Worm (Caenorhabditis elegans) whole organism, L4/young adult: ENCODE data around the gene Y32F6A.4.

Experiments
- W03F9.2 ChIP-seq: fragments of 150-350 bp; optimal IDR thresholded peaks from 2 replicates; lab custom pipeline; 2014; ENCODE audit warnings: missing biosample characterization, missing genetic modification characterization
- him-1 ChIP-seq: sonication (generic microtip); optimal IDR thresholded peaks from 2 replicates; lab custom pipeline; 2016; ENCODE audit warnings: missing genotype, missing genetic modification reagents, missing genetic modification characterization, missing compliant biosample characterization

- TF ChIP-seq him-1 (tag; lab: Kevin White, UChicago) (no peak), W03F9.2 (tag; lab: Kevin White, UChicago) (no peak)
Observed at ce11 chrV:10468709-10469108, 34.8 kb upstream of the Y32F6A.4 start.
